Worm (Caenorhabditis elegans) whole organism, mixed stage, embryonic: ENCODE results near the gene arrd-6.

Experiments used
- M03D4.4 ChIP-seq: sonication (generic microtip); optimal IDR thresholded peaks from 2 replicates; lab custom pipeline; 2017; ENCODE audit warnings: mild to moderate bottlenecking, missing genetic modification characterization, missing compliant biosample characterization
- bed-3 ChIP-seq: fragments of 200-800 bp; sonication (Bioruptor generic); optimal IDR thresholded peaks from 3 replicates; lab custom pipeline; 2018; ENCODE audit warnings: mild to moderate bottlenecking, missing genetic modification characterization, moderate library complexity, missing compliant biosample characterization
- blmp-1 ChIP-seq: fragments of 150-350 bp; optimal IDR thresholded peaks from 2 replicates; lab custom pipeline; 2014; ENCODE audit warnings: missing biosample characterization, missing genetic modification characterization
- ceh-39 ChIP-seq: fragments of 150-350 bp; optimal IDR thresholded peaks from 2 replicates; lab custom pipeline; 2014; ENCODE audit warnings: missing biosample characterization, missing genetic modification characterization
- ceh-43 ChIP-seq: fragments of 200-800 bp; sonication (Bioruptor generic); optimal IDR thresholded peaks from 2 replicates; lab custom pipeline; 2018; ENCODE audit warnings: mild to moderate bottlenecking, missing genetic modification characterization, moderate library complexity, missing compliant biosample characterization
- ceh-83 ChIP-seq: fragments of 200-800 bp; sonication (Bioruptor generic); optimal IDR thresholded peaks from 2 replicates; lab custom pipeline; 2018; ENCODE audit warnings: mild to moderate bottlenecking, missing genetic modification characterization, missing compliant biosample characterization
- ces-1 ChIP-seq: fragments of 150-350 bp; optimal IDR thresholded peaks from 2 replicates; lab custom pipeline; 2014; ENCODE audit warnings: missing biosample characterization, missing genetic modification reagents, missing genetic modification characterization
- cnd-1 ChIP-seq: fragments of 200-800 bp; sonication (Bioruptor generic); optimal IDR thresholded peaks from 2 replicates; lab custom pipeline; 2018; ENCODE audit warnings: mild to moderate bottlenecking, missing genetic modification characterization, missing compliant biosample characterization
- drap-1 ChIP-seq: fragments of 200-800 bp; sonication (Bioruptor generic); optimal IDR thresholded peaks from 3 replicates; lab custom pipeline; 2018; ENCODE audit warnings: mild to moderate bottlenecking, missing genetic modification characterization, missing compliant biosample characterization
- elt-1 ChIP-seq: sonication (generic microtip); optimal IDR thresholded peaks from 2 replicates; lab custom pipeline; 2017; ENCODE audit warnings: missing genetic modification characterization, mild to moderate bottlenecking, missing compliant biosample characterization, antibody characterized with exemption, moderate library complexity, borderline replicate concordance; ENCODE audit not compliant: insufficient read depth
- elt-3 ChIP-seq: fragments of 150-350 bp; optimal IDR thresholded peaks from 2 replicates; lab custom pipeline; 2014; ENCODE audit warnings: missing biosample characterization, missing genetic modification characterization
- flh-1 ChIP-seq: fragments of 200-800 bp; sonication (Bioruptor generic); optimal IDR thresholded peaks from 2 replicates; lab custom pipeline; 2018; ENCODE audit warnings: mild to moderate bottlenecking, missing genetic modification characterization, moderate library complexity, missing compliant biosample characterization
- ham-2 ChIP-seq: fragments of 200-800 bp; sonication (Bioruptor generic); optimal IDR thresholded peaks from 2 replicates; lab custom pipeline; 2018; ENCODE audit warnings: mild to moderate bottlenecking, missing genetic modification characterization, missing compliant biosample characterization
- hlh-1 ChIP-seq: fragments of 150-350 bp; optimal IDR thresholded peaks from 2 replicates; lab custom pipeline; 2014; ENCODE audit warnings: missing biosample characterization, missing genetic modification reagents, missing genetic modification characterization
- lin-13 ChIP-seq: fragments of 150-350 bp; optimal IDR thresholded peaks from 2 replicates; lab custom pipeline; 2014; ENCODE audit warnings: missing biosample characterization, missing genetic modification characterization
- lin-32 ChIP-seq: fragments of 200-800 bp; sonication (Bioruptor generic); optimal IDR thresholded peaks from 2 replicates; lab custom pipeline; 2018; ENCODE audit warnings: mild to moderate bottlenecking, missing genetic modification characterization, missing compliant biosample characterization
- lsy-2 ChIP-seq: fragments of 150-350 bp; optimal IDR thresholded peaks from 2 replicates; lab custom pipeline; 2014; ENCODE audit warnings: missing biosample characterization, missing genetic modification characterization
- mab-5 ChIP-seq: fragments of 150-350 bp; optimal IDR thresholded peaks from 2 replicates; lab custom pipeline; 2014; ENCODE audit warnings: missing biosample characterization, missing genetic modification characterization
- mep-1 ChIP-seq: fragments of 150-350 bp; optimal IDR thresholded peaks from 2 replicates; lab custom pipeline; 2017; ENCODE audit warnings: missing biosample characterization, missing genetic modification reagents, missing genetic modification characterization, inconsistent platforms
- mls-2 ChIP-seq: sonication (generic microtip); optimal IDR thresholded peaks from 2 replicates; lab custom pipeline; 2016; ENCODE audit warnings: mild to moderate bottlenecking, missing genetic modification characterization, moderate library complexity, missing compliant biosample characterization
- nhr-12 ChIP-seq: fragments of 150-350 bp; optimal IDR thresholded peaks from 2 replicates; lab custom pipeline; 2014; ENCODE audit warnings: missing biosample characterization, missing genetic modification characterization
- nhr-2 ChIP-seq: fragments of 150-350 bp; optimal IDR thresholded peaks from 2 replicates; lab custom pipeline; 2014; ENCODE audit warnings: missing biosample characterization, missing genetic modification characterization
- nhr-237 ChIP-seq: fragments of 150-350 bp; optimal IDR thresholded peaks from 2 replicates; lab custom pipeline; 2014; ENCODE audit warnings: missing biosample characterization, missing genetic modification characterization
- nhr-28 ChIP-seq: fragments of 150-350 bp; optimal IDR thresholded peaks from 2 replicates; lab custom pipeline; 2014; ENCODE audit warnings: missing biosample characterization, missing genetic modification characterization
- nhr-76 ChIP-seq: sonication (generic microtip); optimal IDR thresholded peaks from 2 replicates; lab custom pipeline; 2017; ENCODE audit warnings: missing biosample characterization, missing genetic modification characterization
- pha-4 ChIP-seq: fragments of 150-350 bp; optimal IDR thresholded peaks from 2 replicates; lab custom pipeline; 2018; ENCODE audit warnings: missing biosample characterization, missing genetic modification reagents, missing genetic modification characterization
- sem-2 ChIP-seq: fragments of 200-800 bp; sonication (Bioruptor generic); optimal IDR thresholded peaks from 2 replicates; lab custom pipeline; 2018; ENCODE audit warnings: mild to moderate bottlenecking, missing genetic modification characterization, missing compliant biosample characterization
- snpc-4 ChIP-seq: fragments of 150-350 bp; optimal IDR thresholded peaks from 2 replicates; lab custom pipeline; 2014; ENCODE audit warnings: missing biosample characterization, missing genetic modification characterization
- sptf-1 ChIP-seq: sonication (generic microtip); optimal IDR thresholded peaks from 2 replicates; lab custom pipeline; 2017; ENCODE audit warnings: mild to moderate bottlenecking, missing genetic modification characterization, moderate library complexity, missing compliant biosample characterization
- tbx-8 ChIP-seq: fragments of 200-800 bp; sonication (Bioruptor generic); optimal IDR thresholded peaks from 2 replicates; lab custom pipeline; 2018; ENCODE audit warnings: mild to moderate bottlenecking, missing genetic modification characterization, moderate library complexity, missing compliant biosample characterization
- unc-120 ChIP-seq: sonication (generic microtip); optimal IDR thresholded peaks from 2 replicates; lab custom pipeline; 2017; ENCODE audit warnings: missing genetic modification characterization, missing compliant biosample characterization; ENCODE audit not compliant: poor library complexity, severe bottlenecking
- unc-39 ChIP-seq: fragments of 150-350 bp; optimal IDR thresholded peaks from 2 replicates; lab custom pipeline; 2014; ENCODE audit warnings: missing biosample characterization, missing genetic modification characterization
- unc-62 ChIP-seq: fragments of 150-350 bp; optimal IDR thresholded peaks from 2 replicates; lab custom pipeline; 2014; ENCODE audit warnings: missing biosample characterization, missing genetic modification reagents, missing genetic modification characterization
- zip-8 ChIP-seq: fragments of 150-350 bp; optimal IDR thresholded peaks from 2 replicates; lab custom pipeline; 2014; ENCODE audit warnings: missing biosample characterization, missing genetic modification characterization
- ztf-11 ChIP-seq: fragments of 150-350 bp; optimal IDR thresholded peaks from 2 replicates; lab custom pipeline; 2014; ENCODE audit warnings: missing biosample characterization, missing genetic modification characterization

Gene arrd-6

ce11 chrII:11142571-11142970, at the start of gene arrd-6:
arrd-6 (plus strand) TSS chrII:11142739.
- TF ChIP-seq sem-2 (GFP tag; lab: Kevin White, UChicago) = no peak
- TF ChIP-seq ces-1 = no peak
- TF ChIP-seq zip-8 = no peak
- no peak for TF ChIP-seq unc-39
- TF ChIP-seq snpc-4 (tag; lab: Kevin White, UChicago) = no peak
- no peak for TF ChIP-seq mls-2 (tag; lab: Kevin White, UChicago)
- TF ChIP-seq mab-5 (tag; lab: Kevin White, UChicago) = no peak
- TF ChIP-seq hlh-1 (tag; lab: Kevin White, UChicago) = no peak
- TF ChIP-seq M03D4.4 = no peak
- TF ChIP-seq nhr-237 (tag; lab: Kevin White, UChicago) = no peak
- TF ChIP-seq lsy-2 (tag; lab: Kevin White, UChicago) = no peak
- no peak for TF ChIP-seq elt-1
- TF ChIP-seq, all 35 proteins: peak for 0

ce11 chrII:11094431-11094830, 48.1 kb upstream of the arrd-6 start:
- TF ChIP-seq unc-39 (no peak), ham-2 (GFP tag; lab: Kevin White, UChicago) (no peak), pha-4 (tag; lab: Kevin White, UChicago) (no peak), nhr-2 (tag; lab: Kevin White, UChicago) (no peak), M03D4.4 (no peak), blmp-1 (tag; lab: Kevin White, UChicago) (no peak), mls-2 (tag; lab: Kevin White, UChicago) (no peak), ceh-39 (tag; lab: Kevin White, UChicago) (no peak), flh-1 (GFP tag; lab: Kevin White, UChicago) (no peak), ztf-11 (tag; lab: Kevin White, UChicago) (no peak), hlh-1 (tag; lab: Kevin White, UChicago) (no peak), sem-2 (GFP tag; lab: Kevin White, UChicago) (no peak), mab-5 (tag; lab: Kevin White, UChicago) (no peak), drap-1 (GFP tag; lab: Kevin White, UChicago) (no peak), cnd-1 (tag; lab: Kevin White, UChicago) (no peak)

DNA sequence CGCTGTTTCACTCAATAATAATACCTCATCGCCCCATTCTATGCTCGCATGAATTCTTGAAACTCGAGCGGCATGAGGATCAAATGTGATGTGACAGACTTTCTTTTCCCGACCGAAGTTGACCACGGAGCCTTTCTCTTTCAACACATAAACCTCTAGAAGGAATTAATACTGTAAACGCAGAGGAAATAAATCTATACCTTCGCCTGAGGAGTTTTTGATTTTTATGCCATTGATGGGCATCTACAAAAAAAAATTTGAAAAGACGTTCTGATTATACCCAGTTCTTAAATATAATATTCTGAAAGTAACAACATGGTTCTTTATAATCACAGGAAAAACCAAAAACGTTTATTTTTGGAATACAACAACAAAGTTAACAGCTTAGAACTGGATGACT, 46.3 kb upstream of the arrd-6 start, which contains the start of gene nbs-1:
TSS of gene nbs-1 (minus strand) at position 246 of the 400 bp plus-strand sequence.
- TF ChIP-seq nhr-12 (tag; lab: Kevin White, UChicago) = no peak
- TF ChIP-seq pha-4 (tag; lab: Kevin White, UChicago) = no peak
- TF ChIP-seq nhr-76 (tag; lab: Kevin White, UChicago) = no peak
- no peak for TF ChIP-seq elt-3 (tag; lab: Kevin White, UChicago)
- TF ChIP-seq mep-1 (tag; lab: Kevin White, UChicago) = no peak
- no peak for TF ChIP-seq lsy-2 (tag; lab: Kevin White, UChicago)
- TF ChIP-seq ces-1 = no peak
- TF ChIP-seq mab-5 (tag; lab: Kevin White, UChicago) = no peak
- TF ChIP-seq ztf-11 (tag; lab: Kevin White, UChicago) = no peak
- TF ChIP-seq nhr-28 (tag; lab: Kevin White, UChicago) = no peak
- no peak for TF ChIP-seq snpc-4 (tag; lab: Kevin White, UChicago)
- no peak for TF ChIP-seq sem-2 (GFP tag; lab: Kevin White, UChicago)
- TF ChIP-seq blmp-1 (tag; lab: Kevin White, UChicago) = no peak
- no peak for TF ChIP-seq ceh-43 (GFP tag; lab: Kevin White, UChicago)
- no peak for TF ChIP-seq unc-62 (GFP tag; lab: Kevin White, UChicago)
- no peak for TF ChIP-seq ceh-83
- TF ChIP-seq zip-8 = no peak
- no peak for TF ChIP-seq ham-2 (GFP tag; lab: Kevin White, UChicago)

ce11 chrII:11097154-11097887, 45.2 kb upstream of the arrd-6 start, which contains the start of the genes rpl-36.A and nuo-1:
rpl-36.A (minus strand) TSS chrII:11097204.
nuo-1 (plus strand) TSS chrII:11097837.
- TF ChIP-seq ces-1 (peak; percentile 53), mep-1 (tag; lab: Kevin White, UChicago) (peak; percentile 93), sptf-1 (peak; percentile 50), tbx-8 (GFP tag; lab: Kevin White, UChicago) (no peak), ztf-11 (tag; lab: Kevin White, UChicago) (no peak), lsy-2 (tag; lab: Kevin White, UChicago) (peak; percentile 98), nhr-28 (tag; lab: Kevin White, UChicago) (no peak), unc-120 (peak; percentile 80), ceh-83 (no peak), mab-5 (tag; lab: Kevin White, UChicago) (no peak), nhr-237 (tag; lab: Kevin White, UChicago) (peak; percentile 94), bed-3 (GFP tag; lab: Kevin White, UChicago) (no peak), unc-62 (GFP tag; lab: Kevin White, UChicago) (peak; percentile 34), drap-1 (GFP tag; lab: Kevin White, UChicago) (peak; percentile 4), cnd-1 (tag; lab: Kevin White, UChicago) (no peak), nhr-2 (tag; lab: Kevin White, UChicago) (no peak), ham-2 (GFP tag; lab: Kevin White, UChicago) (peak; percentile 1), lin-13 (peak; percentile 76), blmp-1 (tag; lab: Kevin White, UChicago) (peak; percentile 89), hlh-1 (tag; lab: Kevin White, UChicago) (peak; percentile 55), elt-3 (tag; lab: Kevin White, UChicago) (no peak), nhr-12 (tag; lab: Kevin White, UChicago) (no peak), pha-4 (tag; lab: Kevin White, UChicago) (peak; percentile 73), unc-39 (no peak), zip-8 (no peak), ceh-39 (tag; lab: Kevin White, UChicago) (peak; percentile 44), lin-32 (GFP tag; lab: Kevin White, UChicago) (no peak), mls-2 (tag; lab: Kevin White, UChicago) (no peak)
